Fruit fly (Drosophila melanogaster): ENCODE measurements around the gene Cht7.

The Cht7 gene

DNA sequence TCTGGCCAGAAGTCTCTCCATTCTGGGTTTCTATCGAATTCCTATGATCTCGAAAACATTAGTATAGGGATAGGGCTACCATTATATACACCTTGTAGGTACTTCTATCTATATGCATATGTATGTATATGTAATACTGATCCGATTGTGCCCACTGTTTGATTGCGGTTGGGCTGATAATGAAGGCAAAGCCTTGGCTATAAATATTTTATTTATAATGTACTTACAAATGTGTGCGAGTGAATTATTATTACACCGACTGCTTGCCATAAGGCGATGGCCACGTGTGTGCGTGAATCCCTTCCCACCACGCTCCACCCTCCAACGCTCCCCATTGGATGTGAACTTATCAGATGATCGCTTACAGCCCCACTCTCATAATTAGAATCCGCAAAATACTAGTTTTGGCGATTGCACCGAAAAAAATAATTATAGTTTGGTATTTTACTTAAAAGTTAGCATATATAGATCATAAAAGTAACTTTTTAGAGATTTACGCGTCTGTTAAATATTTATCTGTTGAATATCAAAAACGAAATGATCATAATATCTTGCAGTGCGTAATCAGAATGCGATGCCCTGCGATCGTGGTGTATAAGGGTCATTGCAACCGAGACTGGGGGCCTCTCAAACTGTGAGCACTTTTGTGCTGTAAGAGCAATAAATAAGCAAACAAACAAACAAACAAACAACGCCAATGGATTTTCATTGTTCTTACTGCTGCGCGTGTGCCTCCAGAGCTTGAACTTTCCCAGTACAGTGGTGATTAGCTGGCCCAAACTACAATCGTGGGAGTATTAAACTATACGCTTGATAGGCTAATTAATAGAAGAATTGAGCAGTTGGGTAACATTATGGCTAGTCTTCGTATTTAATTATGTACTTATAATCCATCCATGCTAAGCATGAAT is 26.4 kb downstream of the Cht7 start (continued):
- TF ChIP-seq Asciz (GFP tag; optimal IDR thresholded peaks at IDR 0.05) = no peak
- no peak for TF ChIP-seq CG9727 (GFP tag; optimal IDR thresholded peaks at IDR 0.05)
- peak; percentile 47 for TF ChIP-seq lmd (GFP tag; IDR thresholded peaks at IDR 0.05)
- TF ChIP-seq nerfin-1 (tag; optimal IDR thresholded peaks at IDR 0.05) = no peak
- TF ChIP-seq CG6654 (GFP tag; optimal IDR thresholded peaks at IDR 0.05) = peak; percentile 95
- TF ChIP-seq CG8290 (GFP tag; optimal IDR thresholded peaks at IDR 0.05) = peak; percentile 5
- no peak for TF ChIP-seq CG8290 (tag; optimal IDR thresholded peaks at IDR 0.05)
- no peak for TF ChIP-seq bbx (GFP tag; IDR thresholded peaks at IDR 0.05; ENCODE audit: partially characterized antibody)
- TF ChIP-seq Pdp1 (GFP tag; optimal IDR thresholded peaks at IDR 0.05) = peak in 1 of 2 experiments; percentile 51
- TF ChIP-seq CG8924 (tag; optimal IDR thresholded peaks at IDR 0.05) = no peak
- TF ChIP-seq otp (GFP tag; IDR thresholded peaks at IDR 0.05) = no peak
- peak; percentile 67 for TF ChIP-seq sd (tag; optimal IDR thresholded peaks at IDR 0.05)
- no peak for TF ChIP-seq CG3726 (GFP tag; IDR thresholded peaks at IDR 0.05)
- TF ChIP-seq HmgD (GFP tag; optimal IDR thresholded peaks at IDR 0.05) = no peak
- TF ChIP-seq Spps (tag; optimal IDR thresholded peaks at IDR 0.05) = no peak
- peak; percentile 20 for TF ChIP-seq Ssrp (tag; optimal IDR thresholded peaks at IDR 0.05)
- TF ChIP-seq HLHmδ (GFP tag; optimal IDR thresholded peaks at IDR 0.05) = peak; percentile 45
- no peak for TF ChIP-seq CG11723 (GFP tag; optimal IDR thresholded peaks at IDR 0.05)
- TF ChIP-seq CG16863 (GFP tag; optimal IDR thresholded peaks at IDR 0.05) = no peak
- peak; percentile 11 for TF ChIP-seq Hmr (GFP tag; optimal IDR thresholded peaks at IDR 0.05)
- TF ChIP-seq CG5245 (GFP tag; optimal IDR thresholded peaks at IDR 0.05) = no peak
- TF ChIP-seq CG30403 (GFP tag; optimal IDR thresholded peaks at IDR 0.05) = no peak
- TF ChIP-seq esg (GFP tag; conservative IDR thresholded peaks at IDR 0.05) = no peak
- TF ChIP-seq CG13287 (GFP tag; IDR thresholded peaks at IDR 0.05; ENCODE audit: partially characterized antibody) = 0 out of 2 replicates have a peak, but pooled peaks have one; percentile 7
- TF ChIP-seq CG7987 (GFP tag; optimal IDR thresholded peaks at IDR 0.05) = peak; percentile 29
- no peak for TF ChIP-seq sob (GFP tag; IDR thresholded peaks at IDR 0.05)
- peak; percentile 27; the same call in 1 of the 3 replicates for TF ChIP-seq Dbx (GFP tag; IDR thresholded peaks at IDR 0.05)
- peak; percentile 45 for TF ChIP-seq Vsx1 (GFP tag; optimal IDR thresholded peaks at IDR 0.05)
- TF ChIP-seq CG10979 (tag; optimal IDR thresholded peaks at IDR 0.05) = no peak
- no peak for TF ChIP-seq knrl (GFP tag; IDR thresholded peaks at IDR 0.05; ENCODE audit: partially characterized antibody)
- no peak for TF ChIP-seq br (optimal IDR thresholded peaks at IDR 0.05)
- TF ChIP-seq CG16815 (GFP tag; optimal IDR thresholded peaks at IDR 0.05) = no peak
- TF ChIP-seq Sry-δ (GFP tag; optimal IDR thresholded peaks at IDR 0.05) = no peak
- TF ChIP-seq stwl (tag; optimal IDR thresholded peaks at IDR 0.05) = no peak
- no peak for TF ChIP-seq CoRest (tag; optimal IDR thresholded peaks at IDR 0.05)
- TF ChIP-seq gce (GFP tag; IDR thresholded peaks at IDR 0.05) = no peak
- no peak for TF ChIP-seq CG10274 (GFP tag; optimal IDR thresholded peaks at IDR 0.05)
- TF ChIP-seq cas (GFP tag; IDR thresholded peaks at IDR 0.05) = no peak
- no peak for TF ChIP-seq CG2116 (GFP tag; optimal IDR thresholded peaks at IDR 0.05)
- no peak for TF ChIP-seq pb (GFP tag; optimal IDR thresholded peaks at IDR 0.05)
- peak; percentile 40 for TF ChIP-seq abd-A (tag; optimal IDR thresholded peaks at IDR 0.05)
- TF ChIP-seq salm (tag; optimal IDR thresholded peaks at IDR 0.05) = no peak
- TF ChIP-seq luna (GFP tag; optimal IDR thresholded peaks at IDR 0.05) = no peak
- TF ChIP-seq Drgx (GFP tag; IDR thresholded peaks at IDR 0.05) = peak; percentile 59
- TF ChIP-seq Bdp1 (GFP tag; optimal IDR thresholded peaks at IDR 0.05) = no peak
- TF ChIP-seq dimm (GFP tag; IDR thresholded peaks at IDR 0.05) = peak; percentile 37; the same call in 1 of the 2 replicates
- TF ChIP-seq CG2120 (GFP tag; optimal IDR thresholded peaks at IDR 0.05) = peak; percentile 28
- no peak for TF ChIP-seq Dref (GFP tag; IDR thresholded peaks at IDR 0.05)
- no peak for TF ChIP-seq CG4424 (GFP tag; optimal IDR thresholded peaks at IDR 0.05)

Data from whole organism, embryonic.